Fruit fly (Drosophila melanogaster) whole organism, embryonic: ENCODE data around the gene CG1142.

Experiments used
- CG3838 ChIP-seq: fragments of 200-800 bp; sonication (Bioruptor generic); optimal IDR thresholded peaks from 3 replicates; lab custom pipeline; 2016; ENCODE audit warnings: missing biosample characterization, missing genetic modification characterization
- Oli ChIP-seq: fragments of 200-800 bp; sonication (Bioruptor generic); optimal IDR thresholded peaks from 2 replicates; lab custom pipeline; 2018; ENCODE audit warnings: missing biosample characterization, mild to moderate bottlenecking, missing genetic modification characterization, moderate library complexity
- grn ChIP-seq: fragments of 200-800 bp; sonication (Bioruptor generic); optimal IDR thresholded peaks from 3 replicates; lab custom pipeline; 2017; ENCODE audit warnings: missing biosample characterization, missing genetic modification characterization
- z ChIP-seq: fragments of 200-800 bp; sonication (Bioruptor generic); IDR thresholded peaks from 3 replicates; pipeline ENCODE4 v1.3.6; 2022; ENCODE audit warnings: missing biosample characterization, missing genetic modification characterization

- peak; percentile 33 for TF ChIP-seq Oli (tag; lab: Kevin White, UChicago)
- no peak for TF ChIP-seq grn (GFP tag; lab: Kevin White, UChicago)
- no peak for TF ChIP-seq CG3838 (GFP tag; lab: Kevin White, UChicago)
- no peak for TF ChIP-seq z (GFP tag; lab: Robert Waterston, UW)
These were observed 18.5 kb upstream of the CG1142 start for dm6 chr3R:7492099-7492498.
